Comparison of ENCODE assay signal across 1 fruit fly cellular context in the genomic region with DNA sequence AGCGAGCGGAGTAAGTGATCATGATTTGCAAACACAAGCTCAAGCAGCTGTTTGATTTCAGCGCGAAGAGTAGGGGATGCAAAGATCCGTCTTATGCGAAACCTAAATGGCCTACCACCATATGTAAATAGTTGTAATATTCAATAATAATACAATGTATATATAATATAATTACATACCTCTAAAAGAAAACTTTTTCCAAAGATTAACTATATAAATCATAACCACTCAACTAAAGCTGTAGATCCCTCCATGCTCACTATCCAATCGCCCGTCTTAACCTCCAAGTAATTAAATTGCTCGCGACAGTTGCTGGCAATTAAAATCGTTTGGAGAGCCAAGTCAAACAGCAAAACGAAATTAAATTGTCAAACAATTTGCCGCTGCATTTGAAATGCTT.
TF ChIP-seq lines count a peak whose summit lies in the region.

No protein-coding gene starts in this region.

TF ChIP-seq in whole organism, embryonic, 481 proteins besides CTCF, POLR2A, EP300 and RAD21 (continued from another document and continues in another):
- TF ChIP-seq CG3163 (GFP tag; optimal IDR thresholded peaks at IDR 0.05; lab: Kevin White, UChicago) (no peak), vfl (GFP tag; optimal IDR thresholded peaks at IDR 0.05; lab: Kevin White, UChicago) (peak; percentile 32), Nf-YA (GFP tag; IDR thresholded peaks at IDR 0.05; lab: Robert Waterston, UW) (peak; percentile 49; the same call in 1 of the 2 replicates), tup (GFP tag; optimal IDR thresholded peaks at IDR 0.05; lab: Kevin White, UChicago) (no peak), pum (GFP tag; optimal IDR thresholded peaks at IDR 0.05; lab: Kevin White, UChicago) (no peak), Hmr (GFP tag; optimal IDR thresholded peaks at IDR 0.05; lab: Kevin White, UChicago) (peak; percentile 83), CG2202 (tag; optimal IDR thresholded peaks at IDR 0.05; lab: Kevin White, UChicago) (no peak), B-H2 (GFP tag; optimal IDR thresholded peaks at IDR 0.05; lab: Kevin White, UChicago) (no peak), lbe (GFP tag; optimal IDR thresholded peaks at IDR 0.05; lab: Kevin White, UChicago) (peak; percentile 14), bab2 (GFP tag; optimal IDR thresholded peaks at IDR 0.05; lab: Kevin White, UChicago) (no peak), ATbp (GFP tag; optimal IDR thresholded peaks at IDR 0.05; lab: Kevin White, UChicago) (peak; percentile 26), mld (GFP tag; IDR thresholded peaks at IDR 0.05; lab: Robert Waterston, UW; ENCODE audit: partially characterized antibody) (no peak), CG6854 (GFP tag; optimal IDR thresholded peaks at IDR 0.05; lab: Kevin White, UChicago) (peak; percentile 40), CG8281 (tag; optimal IDR thresholded peaks at IDR 0.05; lab: Kevin White, UChicago) (peak; percentile 11), NC2α (GFP tag; optimal IDR thresholded peaks at IDR 0.05; lab: Kevin White, UChicago) (no peak), zfh2 (GFP tag; optimal IDR thresholded peaks at IDR 0.05; lab: Kevin White, UChicago) (peak; percentile 29), CG30020 (tag; optimal IDR thresholded peaks at IDR 0.05; lab: Kevin White, UChicago) (no peak), tgo (GFP tag; IDR thresholded peaks at IDR 0.05; lab: Robert Waterston, UW) (peak; percentile 76), lilli (GFP tag; optimal IDR thresholded peaks at IDR 0.05; lab: Kevin White, UChicago) (peak; percentile 63), CG8290 (GFP tag; optimal IDR thresholded peaks at IDR 0.05; lab: Kevin White, UChicago) (no peak), CG8290 (tag; optimal IDR thresholded peaks at IDR 0.05; lab: Kevin White, UChicago) (peak in 1 of 2 experiments; percentile 21), gsb (GFP tag; IDR thresholded peaks at IDR 0.05; lab: Robert Waterston, UW) (peak; percentile 61), crol (GFP tag; IDR thresholded peaks at IDR 0.05; lab: Robert Waterston, UW) (no peak), CG9797 (GFP tag; optimal IDR thresholded peaks at IDR 0.05; lab: Kevin White, UChicago) (no peak), lab (GFP tag; optimal IDR thresholded peaks at IDR 0.05; lab: Kevin White, UChicago) (peak; percentile 88), p53 (GFP tag; optimal IDR thresholded peaks at IDR 0.05; lab: Kevin White, UChicago) (no peak), pnt (GFP tag; optimal IDR thresholded peaks at IDR 0.05; lab: Kevin White, UChicago) (no peak), cato (GFP tag; optimal IDR thresholded peaks at IDR 0.05; lab: Kevin White, UChicago; ENCODE audit: borderline replicate concordance) (no peak), H2.0 (GFP tag; IDR thresholded peaks at IDR 0.05; lab: Robert Waterston, UW) (peak; percentile 79), Bgb (GFP tag; IDR thresholded peaks at IDR 0.05; lab: Robert Waterston, UW; ENCODE audit: partially characterized antibody) (no peak), CG7745 (tag; optimal IDR thresholded peaks at IDR 0.05; lab: Kevin White, UChicago) (no peak), CG17385 (GFP tag; optimal IDR thresholded peaks at IDR 0.05; lab: Kevin White, UChicago) (no peak), gfzf (GFP tag; optimal IDR thresholded peaks at IDR 0.05; lab: Kevin White, UChicago) (no peak), Mes4 (GFP tag; optimal IDR thresholded peaks at IDR 0.05; lab: Kevin White, UChicago) (no peak), Ada2b (GFP tag; IDR thresholded peaks at IDR 0.05; lab: Robert Waterston, UW) (peak; percentile 81), NFAT (GFP tag; IDR thresholded peaks at IDR 0.05; lab: Robert Waterston, UW) (peak; percentile 57; the same call in 1 of the 2 replicates), Camta (GFP tag; optimal IDR thresholded peaks at IDR 0.05; lab: Kevin White, UChicago) (no peak), maf-S (GFP tag; optimal IDR thresholded peaks at IDR 0.05; lab: Kevin White, UChicago) (no peak), Med (GFP tag; lab: Kevin White, UChicago) (peak; percentile 83), hth (optimal IDR thresholded peaks at IDR 0.05; lab: Kevin White, UChicago) (no peak), pho (GFP tag; optimal IDR thresholded peaks at IDR 0.05; lab: Kevin White, UChicago) (no peak), Dll (GFP tag; IDR thresholded peaks at IDR 0.05; lab: Robert Waterston, UW; ENCODE audit: partially characterized antibody) (no peak), Usf (GFP tag; optimal IDR thresholded peaks at IDR 0.05; lab: Kevin White, UChicago) (peak; percentile 60), Pdp1 (GFP tag; optimal IDR thresholded peaks at IDR 0.05; lab: Kevin White, UChicago) (no peak), NC2β (GFP tag; optimal IDR thresholded peaks at IDR 0.05; lab: Kevin White, UChicago) (no peak), sisA (GFP tag; IDR thresholded peaks at IDR 0.05; lab: Robert Waterston, UW) (peak; percentile 72), usp (GFP tag; optimal IDR thresholded peaks at IDR 0.05; lab: Kevin White, UChicago) (no peak), Rfx (GFP tag; IDR thresholded peaks at IDR 0.05; lab: Robert Waterston, UW) (peak; percentile 90), ase (GFP tag; IDR thresholded peaks at IDR 0.05; lab: Robert Waterston, UW) (peak; percentile 73; the same call in 2 of the 3 replicates), CG15269 (tag; optimal IDR thresholded peaks at IDR 0.05; lab: Kevin White, UChicago) (peak; percentile 83), Elba2 (GFP tag; optimal IDR thresholded peaks at IDR 0.05; lab: Kevin White, UChicago) (no peak), CG4328 (GFP tag; optimal IDR thresholded peaks at IDR 0.05; lab: Kevin White, UChicago) (no peak), CG10979 (tag; optimal IDR thresholded peaks at IDR 0.05; lab: Kevin White, UChicago) (peak; percentile 41), CG9437 (GFP tag; optimal IDR thresholded peaks at IDR 0.05; lab: Kevin White, UChicago) (peak; percentile 44), wdn (GFP tag; IDR thresholded peaks at IDR 0.05; lab: Robert Waterston, UW) (peak; percentile 49; the same call in 1 of the 2 replicates), HLHmδ (GFP tag; optimal IDR thresholded peaks at IDR 0.05; lab: Kevin White, UChicago) (no peak), Hand (GFP tag; optimal IDR thresholded peaks at IDR 0.05; lab: Kevin White, UChicago) (no peak), Ssrp (tag; optimal IDR thresholded peaks at IDR 0.05; lab: Kevin White, UChicago) (peak; percentile 60), bowl (GFP tag; IDR thresholded peaks at IDR 0.05; lab: Robert Waterston, UW) (no peak), Six4 (GFP tag; optimal IDR thresholded peaks at IDR 0.05; lab: Kevin White, UChicago) (peak; percentile 59), Meics (GFP tag; optimal IDR thresholded peaks at IDR 0.05; lab: Kevin White, UChicago) (peak; percentile 89), corto (GFP tag; optimal IDR thresholded peaks at IDR 0.05; lab: Kevin White, UChicago) (peak; percentile 44), CG10959 (GFP tag; IDR thresholded peaks at IDR 0.05; lab: Robert Waterston, UW) (no peak), CG3838 (GFP tag; optimal IDR thresholded peaks at IDR 0.05; lab: Kevin White, UChicago) (no peak), Doc3 (GFP tag; IDR thresholded peaks at IDR 0.05; lab: Robert Waterston, UW; ENCODE audit: partially characterized antibody) (no peak), gcm (GFP tag; optimal IDR thresholded peaks at IDR 0.05; lab: Kevin White, UChicago) (peak; percentile 7), GATAe (GFP tag; conservative IDR thresholded peaks at IDR 0.05; lab: Robert Waterston, UW) (no peak; the same call in 1 of the 2 replicates), HmgD (GFP tag; optimal IDR thresholded peaks at IDR 0.05; lab: Kevin White, UChicago) (no peak), ato (GFP tag; IDR thresholded peaks at IDR 0.05; lab: Robert Waterston, UW; ENCODE audit: partially characterized antibody) (no peak), sim (GFP tag; IDR thresholded peaks at IDR 0.05; lab: Robert Waterston, UW) (0 out of 2 replicates have a peak, but pooled peaks have one; percentile 31), zen (tag; optimal IDR thresholded peaks at IDR 0.05; lab: Kevin White, UChicago) (peak; percentile 25), ems (GFP tag; optimal IDR thresholded peaks at IDR 0.05; lab: Kevin White, UChicago) (peak; percentile 55), CG3995 (GFP tag; optimal IDR thresholded peaks at IDR 0.05; lab: Kevin White, UChicago) (no peak), CG9817 (tag; optimal IDR thresholded peaks at IDR 0.05; lab: Kevin White, UChicago) (peak; percentile 64), nmo (GFP tag; optimal IDR thresholded peaks at IDR 0.05; lab: Kevin White, UChicago) (peak; percentile 71), CG32532 (GFP tag; IDR thresholded peaks at IDR 0.05; lab: Robert Waterston, UW) (peak; percentile 89), CG11695 (GFP tag; IDR thresholded peaks at IDR 0.05; lab: Robert Waterston, UW) (peak; percentile 77), CG2199 (GFP tag; IDR thresholded peaks at IDR 0.05; lab: Robert Waterston, UW) (no peak), ken (GFP tag; IDR thresholded peaks at IDR 0.05; lab: Robert Waterston, UW) (no peak), CG7786 (GFP tag; optimal IDR thresholded peaks at IDR 0.05; lab: Kevin White, UChicago) (no peak), cas (GFP tag; IDR thresholded peaks at IDR 0.05; lab: Robert Waterston, UW) (peak; percentile 73), pros (GFP tag; optimal IDR thresholded peaks at IDR 0.05; lab: Kevin White, UChicago) (no peak), Stat92E (GFP tag; optimal IDR thresholded peaks at IDR 0.05; lab: Kevin White, UChicago) (no peak), CG8478 (optimal IDR thresholded peaks at IDR 0.05; lab: Kevin White, UChicago) (no peak), CG6654 (GFP tag; optimal IDR thresholded peaks at IDR 0.05; lab: Kevin White, UChicago) (peak; percentile 29), Nf-YC (tag; optimal IDR thresholded peaks at IDR 0.05; lab: Kevin White, UChicago) (no peak), prd (optimal IDR thresholded peaks at IDR 0.05; lab: Kevin White, UChicago) (no peak), prd (GFP tag; IDR thresholded peaks at IDR 0.05; lab: Robert Waterston, UW) (peak; percentile 76), CrebB (tag; optimal IDR thresholded peaks at IDR 0.05; lab: Kevin White, UChicago) (no peak), CG30431 (GFP tag; optimal IDR thresholded peaks at IDR 0.05; lab: Kevin White, UChicago) (no peak), CG10462 (GFP tag; optimal IDR thresholded peaks at IDR 0.05; lab: Kevin White, UChicago) (peak; percentile 56), Gsc (GFP tag; IDR thresholded peaks at IDR 0.05; lab: Robert Waterston, UW) (no peak), sr (GFP tag; IDR thresholded peaks at IDR 0.05; lab: Robert Waterston, UW) (no peak), oc (tag; optimal IDR thresholded peaks at IDR 0.05; lab: Kevin White, UChicago) (no peak), CG6683 (GFP tag; optimal IDR thresholded peaks at IDR 0.05; lab: Kevin White, UChicago) (peak; percentile 51), insv (GFP tag; optimal IDR thresholded peaks at IDR 0.05; lab: Kevin White, UChicago) (no peak), lmd (GFP tag; IDR thresholded peaks at IDR 0.05; lab: Robert Waterston, UW) (peak; percentile 85), dan (GFP tag; IDR thresholded peaks at IDR 0.05; lab: Robert Waterston, UW) (no peak), CG7357 (GFP tag; IDR thresholded peaks at IDR 0.05; lab: Robert Waterston, UW) (peak; percentile 71), wek (GFP tag; optimal IDR thresholded peaks at IDR 0.05; lab: Kevin White, UChicago) (no peak), CG42726 (GFP tag; IDR thresholded peaks at IDR 0.05; lab: Robert Waterston, UW; ENCODE audit: partially characterized antibody) (no peak), CG11085 (GFP tag; IDR thresholded peaks at IDR 0.05; lab: Robert Waterston, UW) (peak; percentile 72), odd (GFP tag; optimal IDR thresholded peaks at IDR 0.05; lab: Kevin White, UChicago) (peak; percentile 38), CG5245 (GFP tag; optimal IDR thresholded peaks at IDR 0.05; lab: Kevin White, UChicago) (peak; percentile 37), Xrp1 (GFP tag; IDR thresholded peaks at IDR 0.05; lab: Robert Waterston, UW) (peak; percentile 67; the same call in 1 of the 2 replicates), az2 (GFP tag; optimal IDR thresholded peaks at IDR 0.05; lab: Kevin White, UChicago) (peak; percentile 50), trh (GFP tag; optimal IDR thresholded peaks at IDR 0.05; lab: Kevin White, UChicago) (peak; percentile 34), CG12659 (GFP tag; optimal IDR thresholded peaks at IDR 0.05; lab: Kevin White, UChicago) (peak; percentile 71), CG1792 (GFP tag; optimal IDR thresholded peaks at IDR 0.05; lab: Kevin White, UChicago) (no peak), sc (optimal IDR thresholded peaks at IDR 0.05; lab: Kevin White, UChicago) (no peak), sc (GFP tag; optimal IDR thresholded peaks at IDR 0.05; lab: Kevin White, UChicago) (no peak), eve (GFP tag; optimal IDR thresholded peaks at IDR 0.05; lab: Kevin White, UChicago) (peak in 1 of 2 experiments; percentile 62), CG4282 (GFP tag; optimal IDR thresholded peaks at IDR 0.05; lab: Kevin White, UChicago) (no peak), CoRest (tag; optimal IDR thresholded peaks at IDR 0.05; lab: Kevin White, UChicago) (peak; percentile 82), sna (GFP tag; IDR thresholded peaks at IDR 0.05; lab: Robert Waterston, UW; ENCODE audit: partially characterized antibody) (no peak), CG10321 (GFP tag; IDR thresholded peaks at IDR 0.05; lab: Robert Waterston, UW) (no peak), phol (tag; optimal IDR thresholded peaks at IDR 0.05; lab: Kevin White, UChicago) (peak; percentile 75), CG10274 (GFP tag; optimal IDR thresholded peaks at IDR 0.05; lab: Kevin White, UChicago) (peak; percentile 98), da (GFP tag; optimal IDR thresholded peaks at IDR 0.05; lab: Kevin White, UChicago) (no peak), dati (GFP tag; IDR thresholded peaks at IDR 0.05; lab: Robert Waterston, UW) (no peak), abd-A (tag; optimal IDR thresholded peaks at IDR 0.05; lab: Kevin White, UChicago) (no peak), CkIIα-i1 (GFP tag; IDR thresholded peaks at IDR 0.05; lab: Robert Waterston, UW) (0 out of 2 replicates have a peak, but pooled peaks have one; percentile 56), chif (GFP tag; optimal IDR thresholded peaks at IDR 0.05; lab: Kevin White, UChicago) (no peak), Poxn (GFP tag; IDR thresholded peaks at IDR 0.05; lab: Robert Waterston, UW) (peak; percentile 63; the same call in 1 of the 2 replicates), CG11247 (GFP tag; IDR thresholded peaks at IDR 0.05; lab: Robert Waterston, UW) (peak; percentile 68), z (GFP tag; IDR thresholded peaks at IDR 0.05; lab: Robert Waterston, UW) (no peak), CG17186 (GFP tag; optimal IDR thresholded peaks at IDR 0.05; lab: Kevin White, UChicago) (no peak), mam (GFP tag; optimal IDR thresholded peaks at IDR 0.05; lab: Kevin White, UChicago) (peak; percentile 24), hkb (optimal IDR thresholded peaks at IDR 0.05; lab: Kevin White, UChicago) (no peak), hkb (GFP tag; IDR thresholded peaks at IDR 0.05; lab: Robert Waterston, UW) (peak; percentile 85)
